Worm (Caenorhabditis elegans): Measurements from ENCODE around the gene gei-1.

The gei-1 gene

DNA sequence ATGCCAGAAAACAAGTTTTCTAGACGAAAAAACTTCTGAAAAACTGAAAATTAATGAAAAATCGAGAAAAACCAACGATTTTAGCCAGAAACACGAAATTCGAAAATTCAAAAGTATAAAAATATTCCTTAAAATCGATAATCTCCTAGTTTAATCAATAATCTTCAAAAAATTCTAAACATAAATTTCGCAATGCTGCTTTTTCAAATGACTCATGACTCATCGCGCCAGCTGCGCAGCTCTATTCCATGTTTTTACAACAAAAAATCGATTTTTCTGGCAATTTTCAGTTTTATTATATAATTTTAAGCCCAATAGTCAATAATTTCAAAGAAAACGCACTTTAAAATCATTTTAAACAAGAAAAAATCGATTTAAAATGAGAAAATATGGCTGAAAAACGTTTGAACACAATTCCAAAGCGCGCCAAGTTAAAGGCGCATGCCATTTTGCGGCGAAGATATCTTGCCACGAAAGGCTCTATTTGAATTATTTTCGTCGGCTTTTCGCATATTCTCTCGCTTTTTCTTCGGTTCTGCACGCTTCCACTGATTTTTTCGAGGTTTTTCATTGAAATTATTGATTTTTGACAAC lies 51.3 kb downstream of the gei-1 start, which contains the start of gene cri-3:
cri-3 (plus strand) TSS at position 482 of the 594 bp plus-strand sequence.
- TF ChIP-seq hif-1 (tag; optimal IDR thresholded peaks at IDR 0.05): peak in 1 of 2 experiments; percentile 39
- TF ChIP-seq lin-1 (GFP tag; IDR thresholded peaks at IDR 0.05): no peak
- no peak for TF ChIP-seq zag-1 (tag; optimal IDR thresholded peaks at IDR 0.05)
- TF ChIP-seq rbr-2 (tag; optimal IDR thresholded peaks at IDR 0.05): no peak
- no peak for TF ChIP-seq nhr-102 (tag; optimal IDR thresholded peaks at IDR 0.05)
- TF ChIP-seq lsy-2 (tag; optimal IDR thresholded peaks at IDR 0.05): peak in 1 of 2 experiments; percentile 6
- no peak for TF ChIP-seq egl-27 (tag; optimal IDR thresholded peaks at IDR 0.05)
- no peak for TF ChIP-seq spr-1 (tag; optimal IDR thresholded peaks at IDR 0.05)
- TF ChIP-seq dpl-1 (GFP tag; optimal IDR thresholded peaks at IDR 0.05): peak; percentile 56
- peak; percentile 20 for TF ChIP-seq mes-2 (tag; optimal IDR thresholded peaks at IDR 0.05; ENCODE audit: poor library complexity, severe bottlenecking)
- TF ChIP-seq lin-38 (GFP tag; IDR thresholded peaks at IDR 0.05): 0 out of 2 replicates have a peak, but pooled peaks have one; percentile 27
- TF ChIP-seq mxl-3 (GFP tag; optimal IDR thresholded peaks at IDR 0.05): no peak

DNA sequence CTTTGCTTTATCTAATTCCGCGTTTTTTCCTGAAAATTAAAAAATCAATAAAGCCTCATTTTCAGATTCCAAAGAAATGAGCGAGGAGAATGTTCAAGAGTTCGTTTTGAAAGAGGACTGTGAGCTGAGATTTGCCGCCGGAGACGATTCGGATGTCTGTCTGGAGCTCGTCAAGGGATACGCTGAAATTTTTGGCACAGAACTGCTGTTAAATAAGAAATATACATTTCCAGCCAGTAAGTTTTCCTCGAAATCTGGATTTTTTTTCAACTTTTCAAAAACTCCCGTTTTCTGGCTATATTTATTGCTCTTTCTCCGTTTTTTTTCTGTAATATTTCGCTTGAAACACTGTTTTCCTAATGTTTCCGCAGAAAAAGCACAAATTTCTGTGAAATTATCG lies 53.0 kb downstream of the gei-1 start, which contains the start of gene clpf-1:
clpf-1 (plus strand) TSS at position 66 of the 400 bp plus-strand sequence.
- peak; percentile 94 for TF ChIP-seq aha-1 (tag)
- TF ChIP-seq ztf-11 (tag; optimal IDR thresholded peaks at IDR 0.05): no peak
- TF ChIP-seq lin-38 (GFP tag; IDR thresholded peaks at IDR 0.05): peak; percentile 20; the same call in 1 of the 2 replicates
- TF ChIP-seq dve-1 (tag; optimal IDR thresholded peaks at IDR 0.05; ENCODE audit: insufficient read depth): peak; percentile 39
- TF ChIP-seq ama-1 (optimal IDR thresholded peaks at IDR 0.05): peak; percentile 61
- no peak for TF ChIP-seq spr-3 (GFP tag; optimal IDR thresholded peaks at IDR 0.05)

DNA sequence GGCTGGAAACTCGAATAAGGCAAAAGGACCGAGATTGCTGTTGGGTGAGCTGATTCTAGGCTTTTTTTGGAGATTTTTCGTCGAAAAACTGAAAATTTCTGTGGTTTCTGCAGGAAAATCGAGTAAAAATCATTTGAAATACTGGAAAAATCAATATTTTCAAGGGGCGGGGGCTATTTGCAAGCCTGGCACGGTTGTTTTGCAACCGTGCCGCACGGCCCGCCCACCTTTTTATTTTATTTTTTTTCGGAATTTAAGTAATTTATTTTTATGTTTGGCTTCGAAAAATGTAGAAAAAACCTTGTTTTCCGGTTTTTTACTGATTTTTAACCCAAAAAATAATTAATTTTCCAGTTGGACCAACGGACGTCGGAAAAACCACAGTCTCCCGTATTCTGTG lies 53.8 kb downstream of the gei-1 start:
- peak; percentile 53 for TF ChIP-seq lin-38 (GFP tag; IDR thresholded peaks at IDR 0.05)
- TF ChIP-seq ceh-28 (tag; optimal IDR thresholded peaks at IDR 0.05): no peak
- peak; percentile 6 for TF ChIP-seq aha-1 (tag)
- no peak for TF ChIP-seq daf-16 (GFP tag; optimal IDR thresholded peaks at IDR 0.05)
- TF ChIP-seq daf-16 (tag; optimal IDR thresholded peaks at IDR 0.05): peak; percentile 11
- TF ChIP-seq mxl-3 (GFP tag; optimal IDR thresholded peaks at IDR 0.05): no peak
- peak; percentile 9 for TF ChIP-seq lin-15B (tag; optimal IDR thresholded peaks at IDR 0.05)
- no peak for TF ChIP-seq nhr-237 (tag; optimal IDR thresholded peaks at IDR 0.05)
- no peak for TF ChIP-seq cey-2 (tag; optimal IDR thresholded peaks at IDR 0.05; ENCODE audit: borderline replicate concordance, insufficient read depth)

DNA sequence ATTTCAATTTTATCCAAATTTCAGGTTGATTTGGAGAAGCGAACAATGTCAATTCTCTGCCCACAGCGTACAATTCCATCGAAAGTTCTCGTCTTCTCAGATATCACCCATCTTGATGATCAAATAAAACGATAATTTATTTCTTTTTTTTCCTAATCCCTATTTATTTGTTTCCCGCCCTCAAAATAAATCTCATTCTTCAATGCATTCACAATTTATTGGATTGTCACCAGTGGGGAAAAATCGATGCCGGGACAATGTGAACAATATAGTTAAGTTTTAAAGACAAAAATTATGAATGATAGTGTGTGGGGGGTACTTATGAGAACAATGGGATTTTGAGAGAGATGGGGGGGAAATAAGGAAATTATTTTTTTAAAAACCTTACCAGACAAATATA lies 55.8 kb downstream of the gei-1 start:
- TF ChIP-seq F49E8.2 (tag; optimal IDR thresholded peaks at IDR 0.05; ENCODE audit: borderline replicate concordance) (peak; percentile 32), lin-38 (GFP tag; IDR thresholded peaks at IDR 0.05) (peak; percentile 42; the same call in 1 of the 2 replicates), mxl-3 (GFP tag; optimal IDR thresholded peaks at IDR 0.05) (no peak)

DNA sequence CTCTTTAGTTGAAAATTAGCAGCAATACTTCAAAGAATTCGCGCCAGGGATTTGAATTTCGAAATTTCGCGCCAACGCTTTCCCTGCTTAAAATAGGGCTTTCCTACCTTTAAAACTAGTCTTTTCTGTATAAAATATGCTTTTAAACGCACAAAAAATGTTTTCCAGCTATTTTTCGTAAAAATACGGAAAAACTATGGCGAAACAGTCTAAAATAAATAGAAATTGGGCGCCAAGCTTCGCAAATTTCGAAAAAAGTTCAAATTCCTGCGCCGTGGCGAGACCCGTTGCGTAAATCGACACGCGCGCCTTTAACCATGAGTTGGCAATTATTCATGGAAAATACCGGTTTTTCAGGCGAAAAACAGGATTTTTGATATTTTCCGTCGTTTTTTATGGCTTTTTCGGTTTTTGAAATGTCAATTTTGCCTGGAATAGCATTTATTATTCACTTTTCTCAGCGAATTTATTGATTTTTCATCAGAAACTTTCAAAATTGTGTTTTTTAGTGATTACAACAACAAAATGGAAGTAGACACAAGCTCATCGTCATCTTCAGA lies 59.8 kb downstream of the gei-1 start, which contains the start of the genes npp-9 and F59A2.5:
npp-9 (minus strand) TSS at position 126 of the 560 bp plus-strand sequence.
F59A2.5 (plus strand) TSS at position 510 of the 560 bp plus-strand sequence.
- TF ChIP-seq mdt-29 (GFP tag; IDR thresholded peaks at IDR 0.05) (no peak), lin-29 (GFP tag; IDR thresholded peaks at IDR 0.05) (no peak), hlh-30 (tag; optimal IDR thresholded peaks at IDR 0.05; ENCODE audit: insufficient read depth) (peak; percentile 70), mes-2 (tag; optimal IDR thresholded peaks at IDR 0.05; ENCODE audit: poor library complexity, severe bottlenecking) (no peak), lin-13 (GFP tag; optimal IDR thresholded peaks at IDR 0.05) (no peak), F49E8.2 (tag; optimal IDR thresholded peaks at IDR 0.05; ENCODE audit: borderline replicate concordance) (peak; percentile 30), tra-1 (GFP tag; IDR thresholded peaks at IDR 0.05) (no peak), Y5F2A.4 (GFP tag; optimal IDR thresholded peaks at IDR 0.05) (no peak), nhr-11 (tag; optimal IDR thresholded peaks at IDR 0.05) (no peak), ceh-44 (GFP tag; IDR thresholded peaks at IDR 0.05) (no peak), fkh-10 (GFP tag; optimal IDR thresholded peaks at IDR 0.05) (no peak), hlh-11 (tag; optimal IDR thresholded peaks at IDR 0.05) (peak; percentile 21), nhr-102 (tag; optimal IDR thresholded peaks at IDR 0.05) (no peak), gei-8 (GFP tag; optimal IDR thresholded peaks at IDR 0.05) (no peak), T20F7.1 (GFP tag; optimal IDR thresholded peaks at IDR 0.05) (no peak), Y48G9A.11 (GFP tag; IDR thresholded peaks at IDR 0.05) (no peak), pha-4 (GFP tag; IDR thresholded peaks at IDR 0.05) (no peak), pha-4 (tag; optimal IDR thresholded peaks at IDR 0.05) (no peak), zip-2 (tag; optimal IDR thresholded peaks at IDR 0.05) (no peak), daf-19 (GFP tag; conservative IDR thresholded peaks at IDR 0.05) (no peak), nhr-48 (tag; optimal IDR thresholded peaks at IDR 0.05) (no peak), dpl-1 (GFP tag; optimal IDR thresholded peaks at IDR 0.05) (peak; percentile 73)

Measured in whole organism, L4 larva.